Worm (Caenorhabditis elegans): Measurements from ENCODE around the gene srj-22.

ce11 chrV:10758658-10759057 is 15.1 kb upstream of the srj-22 start, which contains the start of gene F28H7.8:
- TF ChIP-seq mdl-1 (tag; optimal IDR thresholded peaks at IDR 0.05) (no peak), aly-2 (tag; optimal IDR thresholded peaks at IDR 0.05) (no peak), unc-62 (GFP tag; optimal IDR thresholded peaks at IDR 0.05) (no peak), ZK546.5 (tag; optimal IDR thresholded peaks at IDR 0.05) (no peak), ztf-11 (tag; optimal IDR thresholded peaks at IDR 0.05) (no peak), elt-3 (tag; optimal IDR thresholded peaks at IDR 0.05) (no peak), pqm-1 (tag; optimal IDR thresholded peaks at IDR 0.05) (no peak), pha-4 (tag; optimal IDR thresholded peaks at IDR 0.05) (no peak), elt-1 (tag; optimal IDR thresholded peaks at IDR 0.05) (no peak), nhr-76 (tag; optimal IDR thresholded peaks at IDR 0.05) (no peak), ama-1 (optimal IDR thresholded peaks at IDR 0.05) (no peak)

All from whole organism, L3 larva.